Worm (Caenorhabditis elegans) whole organism, dauer: ENCODE data around the gene ndua-7.

Source experiments
- unc-62 ChIP-seq: sonication (generic microtip); optimal IDR thresholded peaks from 2 replicates; lab custom pipeline; 2017; ENCODE audit warnings: missing biosample characterization, missing genetic modification reagents, missing genetic modification characterization

ndua-7 gene

ce11 chrII:13495718-13496117 is 1.3 kb upstream of the ndua-7 start, which contains the start of gene drr-1:
Gene drr-1, minus strand, starts transcription at chrII:13495900.
- no peak for TF ChIP-seq unc-62 (GFP tag; lab: Kevin White, UChicago)

ce11 chrII:13494762-13495161 is 362 bp upstream of the ndua-7 start:
- no peak for TF ChIP-seq unc-62 (GFP tag; lab: Kevin White, UChicago)

ce11 chrII:13492948-13493347 is 1.5 kb downstream of the ndua-7 start, which contains the start of gene F45H10.2:
Gene F45H10.2, minus strand, starts transcription at chrII:13493048.
- no peak for TF ChIP-seq unc-62 (GFP tag; lab: Kevin White, UChicago)

DNA sequence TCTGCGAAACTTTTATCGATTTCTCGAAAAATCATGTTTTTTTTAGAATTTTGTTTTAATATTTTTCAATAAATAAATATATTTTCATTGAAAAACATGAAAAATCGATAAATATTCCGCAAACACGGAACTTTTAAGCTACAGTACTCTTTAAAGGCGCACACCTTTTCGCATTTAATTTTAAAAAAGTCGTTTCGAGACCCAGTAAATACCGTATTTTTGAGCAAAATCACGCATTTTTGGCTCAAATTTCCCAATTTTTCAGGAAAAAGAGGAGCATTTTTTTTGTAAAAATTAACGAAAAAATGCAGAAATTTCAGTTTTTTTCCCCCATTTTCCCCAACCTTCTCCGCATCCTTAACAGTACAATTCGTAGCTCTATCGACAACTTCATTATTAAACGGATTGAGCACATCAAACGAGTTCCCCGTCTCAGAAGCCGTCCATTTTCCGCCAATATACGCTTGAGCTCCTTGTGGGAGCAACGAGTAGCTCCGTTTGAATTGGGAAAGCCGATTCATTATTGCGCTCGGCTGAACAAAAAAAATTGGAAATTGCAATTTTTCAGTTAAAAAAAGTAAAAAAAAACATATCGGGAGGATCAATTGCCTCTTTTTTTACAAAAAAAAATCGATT is 3.0 kb downstream of the ndua-7 start, which contains the start of gene alh-7:
Gene alh-7 (minus strand): TSS at position 533 of the 636 bp plus-strand sequence.
- TF ChIP-seq unc-62 (GFP tag; lab: Kevin White, UChicago) = no peak

- TF ChIP-seq unc-62 (GFP tag; lab: Kevin White, UChicago) = no peak
These were observed 4.5 kb downstream of the ndua-7 start for ce11 chrII:13489896-13490295.

ce11 chrII:13487563-13487962 is 6.8 kb downstream of the ndua-7 start:
- TF ChIP-seq unc-62 (GFP tag; lab: Kevin White, UChicago) = no peak

DNA sequence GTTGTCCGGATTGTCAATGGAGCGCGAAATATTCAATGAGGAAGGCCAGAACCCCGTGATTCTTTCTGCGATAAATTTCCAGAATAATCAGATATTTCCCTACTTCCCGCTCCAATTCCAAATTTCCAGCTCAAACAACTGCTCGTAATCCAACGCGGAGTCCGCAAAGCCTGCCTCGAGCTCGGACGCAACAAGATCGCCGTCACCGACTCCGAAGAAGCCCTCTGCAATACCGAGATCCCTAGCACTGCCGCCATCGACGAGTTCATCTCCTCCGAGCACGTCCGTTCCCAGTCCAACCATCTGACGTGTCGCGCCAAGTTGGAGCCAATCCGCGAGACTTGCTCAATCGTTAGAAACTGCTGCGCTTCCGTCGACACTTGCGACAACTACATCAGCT is 9.3 kb downstream of the ndua-7 start:
- TF ChIP-seq unc-62 (GFP tag; lab: Kevin White, UChicago) = no peak

DNA sequence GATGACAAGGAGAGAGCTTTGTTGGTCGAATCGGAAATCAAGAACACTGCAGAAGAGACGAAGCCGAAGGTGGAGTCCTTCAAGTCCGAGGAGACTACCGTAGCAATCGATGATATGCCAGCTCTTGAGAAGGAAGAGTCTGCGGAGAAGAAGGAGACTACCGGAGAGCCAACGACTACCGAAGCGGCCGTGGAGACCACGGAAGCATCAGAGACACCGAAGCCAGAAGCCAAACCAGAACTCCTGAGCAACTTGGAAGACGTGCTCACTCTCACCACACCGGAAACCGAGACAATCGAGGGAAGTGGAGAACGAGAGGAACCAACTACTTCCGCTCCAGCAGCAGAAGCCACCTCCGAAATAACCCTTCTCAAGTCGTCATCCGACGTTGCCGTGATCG is 10.3 kb downstream of the ndua-7 start:
- TF ChIP-seq unc-62 (GFP tag; lab: Kevin White, UChicago) = no peak

- TF ChIP-seq unc-62 (GFP tag; lab: Kevin White, UChicago) = no peak
These were observed 12.5 kb downstream of the ndua-7 start, which contains the start of gene E01G4.6 for ce11 chrII:13481781-13482455. Gene E01G4.6, plus strand, starts transcription at chrII:13482405.

ce11 chrII:13479424-13479823 is 15.0 kb downstream of the ndua-7 start:
- no peak for TF ChIP-seq unc-62 (GFP tag; lab: Kevin White, UChicago)

- no peak for TF ChIP-seq unc-62 (GFP tag; lab: Kevin White, UChicago)
These were observed 17.2 kb downstream of the ndua-7 start for ce11 chrII:13477230-13477629.

ce11 chrII:13472101-13472500 is 22.3 kb downstream of the ndua-7 start, which contains the start of gene E01G4.5:
Gene E01G4.5, plus strand, starts transcription at chrII:13472401.
- TF ChIP-seq unc-62 (GFP tag; lab: Kevin White, UChicago) = no peak

ce11 chrII:13470655-13471054 is 23.7 kb downstream of the ndua-7 start:
- no peak for TF ChIP-seq unc-62 (GFP tag; lab: Kevin White, UChicago)

DNA sequence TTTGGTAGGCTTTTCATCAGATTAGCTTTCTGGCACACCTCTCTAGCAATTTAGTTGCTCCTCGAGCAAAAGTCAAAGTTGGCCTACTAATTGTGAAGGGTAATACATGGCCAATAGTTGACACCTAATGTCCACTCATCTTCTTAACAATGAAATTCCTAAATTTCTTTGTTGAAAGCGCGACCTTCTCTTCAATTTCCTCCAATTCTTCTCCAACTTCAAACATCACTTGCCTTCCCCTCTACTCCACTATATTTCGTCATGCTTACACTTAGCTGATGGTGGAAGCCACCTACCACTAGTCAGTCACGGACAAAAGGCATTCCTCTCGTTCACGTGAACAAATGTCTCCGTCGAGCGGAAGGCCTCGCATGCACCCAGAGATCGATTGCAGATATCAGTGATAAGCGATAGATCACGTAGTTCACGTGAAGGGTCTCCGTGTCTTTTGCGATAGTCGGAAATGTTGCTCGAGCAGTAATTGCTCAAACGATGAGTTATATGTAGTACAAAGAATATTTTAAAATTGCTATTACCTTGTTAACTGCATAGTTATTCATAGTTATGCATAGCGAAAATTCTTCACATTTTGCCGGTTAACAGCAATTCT is 25.3 kb downstream of the ndua-7 start, which contains the start of gene E01G4.3:
Gene E01G4.3 (minus strand): TSS at position 560 of the 610 bp plus-strand sequence.
- TF ChIP-seq unc-62 (GFP tag; lab: Kevin White, UChicago) = no peak

DNA sequence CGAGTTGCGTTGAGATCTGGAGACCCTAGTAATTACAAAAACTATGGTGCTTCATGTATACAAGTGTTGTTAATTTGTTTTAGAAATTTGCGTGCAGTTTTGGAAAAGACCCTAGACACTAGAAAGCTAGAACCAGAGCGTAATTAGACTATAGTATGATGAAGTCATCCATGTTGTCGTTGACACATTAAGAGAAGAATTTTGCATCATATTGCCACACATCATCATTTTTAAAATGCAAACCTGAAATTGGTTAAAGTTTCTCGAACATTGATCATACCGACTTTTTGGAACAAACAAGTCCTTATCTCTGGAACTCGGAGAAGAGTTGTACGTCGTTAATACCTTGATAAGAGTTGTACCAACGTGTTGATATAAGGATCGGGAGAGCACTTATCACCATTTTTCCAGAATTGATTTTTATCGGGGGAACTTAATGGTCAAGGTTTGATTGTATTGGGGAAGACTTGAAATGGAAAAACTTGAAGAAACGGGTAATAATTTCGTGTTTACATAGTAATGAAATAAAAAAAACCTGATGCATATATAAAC is 26.5 kb downstream of the ndua-7 start:
- TF ChIP-seq unc-62 (GFP tag; lab: Kevin White, UChicago) = no peak

ce11 chrII:13465381-13465838 is 29.0 kb downstream of the ndua-7 start:
- TF ChIP-seq unc-62 (GFP tag; lab: Kevin White, UChicago) = no peak
